Fruit fly (Drosophila melanogaster): ENCODE results near the gene CG42393.

Gene CG42393

dm6 chr3L:18016105-18016842, 26.3 kb upstream of the CG42393 start (continued):
- no peak for TF ChIP-seq pdm3 (GFP tag; optimal IDR thresholded peaks at IDR 0.05)

- TF ChIP-seq Sox102F (GFP tag; optimal IDR thresholded peaks at IDR 0.05) (no peak), pdm3 (GFP tag; optimal IDR thresholded peaks at IDR 0.05) (no peak), spab (GFP tag; optimal IDR thresholded peaks at IDR 0.05) (no peak), CG6808 (GFP tag; optimal IDR thresholded peaks at IDR 0.05) (no peak), CG7368 (GFP tag; optimal IDR thresholded peaks at IDR 0.05) (no peak), svp (GFP tag) (no peak), Eip75B (GFP tag; optimal IDR thresholded peaks at IDR 0.05) (no peak), CG3032 (tag; optimal IDR thresholded peaks at IDR 0.05) (no peak), eg (GFP tag; IDR thresholded peaks at IDR 0.05) (no peak), CG8119 (GFP tag; IDR thresholded peaks at IDR 0.05) (no peak), fd59A (GFP tag; optimal IDR thresholded peaks at IDR 0.05) (no peak), CG8632 (GFP tag; optimal IDR thresholded peaks at IDR 0.05) (no peak), CG31627 (GFP tag; optimal IDR thresholded peaks at IDR 0.05) (no peak), esn (GFP tag; optimal IDR thresholded peaks at IDR 0.05) (no peak), Sox15 (GFP tag; optimal IDR thresholded peaks at IDR 0.05) (no peak), CG11762 (GFP tag; optimal IDR thresholded peaks at IDR 0.05; ENCODE audit: insufficient read depth) (no peak)
These were observed 25.7 kb upstream of the CG42393 start for dm6 chr3L:18016843-18017292.

- TF ChIP-seq Hr38 (GFP tag; optimal IDR thresholded peaks at IDR 0.05) (no peak), CG6163 (GFP tag; IDR thresholded peaks at IDR 0.05) (no peak), achi (GFP tag; optimal IDR thresholded peaks at IDR 0.05) (no peak), CG8119 (GFP tag; IDR thresholded peaks at IDR 0.05) (no peak), topi (GFP tag; optimal IDR thresholded peaks at IDR 0.05) (no peak), svp (GFP tag) (no peak), Blimp-1 (GFP tag; optimal IDR thresholded peaks at IDR 0.05) (peak; percentile 20)
These were observed 24.9 kb upstream of the CG42393 start for dm6 chr3L:18017653-18018052.

dm6 chr3L:18018553-18018952, 24.0 kb upstream of the CG42393 start:
- no peak for TF ChIP-seq CG10631 (GFP tag; optimal IDR thresholded peaks at IDR 0.05)
- no peak for TF ChIP-seq dsx (GFP tag; optimal IDR thresholded peaks at IDR 0.05; ENCODE audit: poor library complexity, severe bottlenecking)
- no peak for TF ChIP-seq acj6 (GFP tag; optimal IDR thresholded peaks at IDR 0.05)
- no peak for TF ChIP-seq Ets96B (tag; optimal IDR thresholded peaks at IDR 0.05)
- no peak for TF ChIP-seq CG6276 (GFP tag; optimal IDR thresholded peaks at IDR 0.05)
- no peak for TF ChIP-seq salr (GFP tag; optimal IDR thresholded peaks at IDR 0.05)
- TF ChIP-seq Hr39 (GFP tag; optimal IDR thresholded peaks at IDR 0.05): no peak
- TF ChIP-seq fd59A (GFP tag; optimal IDR thresholded peaks at IDR 0.05): no peak
- no peak for TF ChIP-seq Hr4 (GFP tag; optimal IDR thresholded peaks at IDR 0.05)
- TF ChIP-seq esn (GFP tag; optimal IDR thresholded peaks at IDR 0.05): no peak
- TF ChIP-seq eg (GFP tag; IDR thresholded peaks at IDR 0.05): no peak
- no peak for TF ChIP-seq CG6808 (GFP tag; optimal IDR thresholded peaks at IDR 0.05)
- TF ChIP-seq CG10669 (GFP tag; optimal IDR thresholded peaks at IDR 0.05): no peak
- TF ChIP-seq ss (GFP tag; optimal IDR thresholded peaks at IDR 0.05): no peak
- TF ChIP-seq CG1621 (tag; optimal IDR thresholded peaks at IDR 0.05): no peak

- TF ChIP-seq vri (GFP tag; optimal IDR thresholded peaks at IDR 0.05) (peak; percentile 22), dsx (GFP tag; optimal IDR thresholded peaks at IDR 0.05; ENCODE audit: poor library complexity, severe bottlenecking) (no peak), Blimp-1 (GFP tag; optimal IDR thresholded peaks at IDR 0.05) (peak; percentile 22)
These were observed 23.5 kb upstream of the CG42393 start for dm6 chr3L:18018988-18019387.

Measured in whole organism, prepupa.